Fruit fly (Drosophila melanogaster): ENCODE data around the gene Brr2.

Brr2 gene

dm6 chr3L:16001164-16001679 lies 33.5 kb upstream of the Brr2 start (continued):
- TF ChIP-seq sug (tag; optimal IDR thresholded peaks at IDR 0.05) (peak; percentile 86), ken (GFP tag; IDR thresholded peaks at IDR 0.05) (no peak), grau (tag; optimal IDR thresholded peaks at IDR 0.05) (peak; percentile 89), CG18599 (GFP tag; optimal IDR thresholded peaks at IDR 0.05) (peak; percentile 91), CG6254 (GFP tag; optimal IDR thresholded peaks at IDR 0.05) (no peak), TFAM (GFP tag; optimal IDR thresholded peaks at IDR 0.05) (no peak), D (optimal IDR thresholded peaks at IDR 0.05) (no peak), D (GFP tag; optimal IDR thresholded peaks at IDR 0.05) (peak; percentile 23), CG3281 (GFP tag; optimal IDR thresholded peaks at IDR 0.05) (peak; percentile 90), trh (GFP tag; optimal IDR thresholded peaks at IDR 0.05) (no peak), grn (GFP tag; optimal IDR thresholded peaks at IDR 0.05) (no peak), Meics (GFP tag; optimal IDR thresholded peaks at IDR 0.05) (peak; percentile 84), sim (GFP tag; IDR thresholded peaks at IDR 0.05) (no peak), CG10274 (GFP tag; optimal IDR thresholded peaks at IDR 0.05) (peak; percentile 33), CG7556 (GFP tag; optimal IDR thresholded peaks at IDR 0.05) (peak; percentile 81), CG6175 (GFP tag; IDR thresholded peaks at IDR 0.05) (peak; percentile 48; the same call in 1 of the 3 replicates), exex (tag; optimal IDR thresholded peaks at IDR 0.05) (peak; percentile 63), bcd (GFP tag; optimal IDR thresholded peaks at IDR 0.05) (peak; percentile 84), tap (tag; optimal IDR thresholded peaks at IDR 0.05) (peak; percentile 58), CG32772 (GFP tag; IDR thresholded peaks at IDR 0.05) (peak; percentile 62), NC2α (GFP tag; optimal IDR thresholded peaks at IDR 0.05) (no peak), GATAe (GFP tag; conservative IDR thresholded peaks at IDR 0.05) (peak; percentile 40; the same call in 1 of the 2 replicates), CG13296 (GFP tag; optimal IDR thresholded peaks at IDR 0.05) (peak; percentile 88), CG15696 (tag; optimal IDR thresholded peaks at IDR 0.05) (peak; percentile 13), CG17385 (GFP tag; optimal IDR thresholded peaks at IDR 0.05) (peak; percentile 81), Hand (GFP tag; optimal IDR thresholded peaks at IDR 0.05) (peak; percentile 91), Xbp1 (GFP tag; optimal IDR thresholded peaks at IDR 0.05) (peak; percentile 67), inv (GFP tag; IDR thresholded peaks at IDR 0.05; ENCODE audit: partially characterized antibody) (no peak), pita (GFP tag; optimal IDR thresholded peaks at IDR 0.05) (no peak), zfh2 (GFP tag; optimal IDR thresholded peaks at IDR 0.05) (peak; percentile 90), CG7987 (GFP tag; optimal IDR thresholded peaks at IDR 0.05) (no peak), scrt (GFP tag; optimal IDR thresholded peaks at IDR 0.05) (peak; percentile 87), CG33213 (GFP tag; optimal IDR thresholded peaks at IDR 0.05) (peak; percentile 57), az2 (GFP tag; optimal IDR thresholded peaks at IDR 0.05) (peak; percentile 60), CG15479 (GFP tag; optimal IDR thresholded peaks at IDR 0.05) (no peak), Hr3 (GFP tag; optimal IDR thresholded peaks at IDR 0.05) (peak; percentile 55), CG33557 (GFP tag; optimal IDR thresholded peaks at IDR 0.05) (no peak), CG10462 (GFP tag; optimal IDR thresholded peaks at IDR 0.05) (no peak), Hr39 (optimal IDR thresholded peaks at IDR 0.05) (no peak), lilli (GFP tag; optimal IDR thresholded peaks at IDR 0.05) (peak; percentile 91), gcm (GFP tag; optimal IDR thresholded peaks at IDR 0.05) (peak; percentile 71), CG12104 (GFP tag; optimal IDR thresholded peaks at IDR 0.05) (peak; percentile 44), CG6689 (GFP tag; IDR thresholded peaks at IDR 0.05) (peak; percentile 78), Hmx (GFP tag; optimal IDR thresholded peaks at IDR 0.05) (peak; percentile 67), CG12071 (GFP tag; optimal IDR thresholded peaks at IDR 0.05) (peak; percentile 55), CG10209 (GFP tag; optimal IDR thresholded peaks at IDR 0.05) (peak; percentile 78), chinmo (GFP tag; IDR thresholded peaks at IDR 0.05; ENCODE audit: partially characterized antibody) (peak; percentile 75; the same call in 1 of the 4 replicates), Dbx (GFP tag; IDR thresholded peaks at IDR 0.05) (peak; percentile 75; the same call in 2 of the 3 replicates), mirr (GFP tag; optimal IDR thresholded peaks at IDR 0.05) (peak; percentile 81), ab (GFP tag; optimal IDR thresholded peaks at IDR 0.05) (peak; percentile 23), hth (optimal IDR thresholded peaks at IDR 0.05) (no peak)
